Worm (Caenorhabditis elegans) whole organism, L4 larva: ENCODE results near the gene ZC132.9.
"Not testable (repeated sequence)": the region's sequence is repeated elsewhere in the genome, so short reads cannot be mapped to it uniquely, and the experiment has no call there.

Source experiments
- F49E8.2 ChIP-seq: sonication (generic microtip); optimal IDR thresholded peaks from 2 replicates; lab custom pipeline; 2016; ENCODE audit warnings: missing compliant biosample characterization, mild to moderate bottlenecking, missing genetic modification characterization, borderline replicate concordance
- Y5F2A.4 ChIP-seq: fragments of 200-800 bp; sonication (Bioruptor generic); optimal IDR thresholded peaks from 2 replicates; lab custom pipeline; 2018; ENCODE audit warnings: mild to moderate bottlenecking, missing genetic modification characterization, missing compliant biosample characterization
- Y75B8A.6 ChIP-seq: fragments of 200-800 bp; sonication (Bioruptor generic); IDR thresholded peaks from 2 replicates; pipeline ENCODE4 v1.3.6; 2022; ENCODE audit warnings: missing genetic modification reagents, missing genetic modification characterization, missing compliant biosample characterization
- ZK337.2 ChIP-seq: fragments of 200-800 bp; sonication (Bioruptor generic); IDR thresholded peaks from 2 replicates; pipeline ENCODE4 v1.3.6; 2022; ENCODE audit warnings: missing genetic modification reagents, missing genetic modification characterization, missing compliant biosample characterization
- ama-1 ChIP-seq: fragments of 150-350 bp; optimal IDR thresholded peaks from 2 replicates; lab custom pipeline; 2014; ENCODE audit warnings: inconsistent platforms, mixed read lengths
- arid-1 ChIP-seq: fragments of 200-800 bp; sonication (Bioruptor generic); conservative IDR thresholded peaks from 2 replicates; pipeline ENCODE4 v1.3.6; 2022; ENCODE audit warnings: missing genetic modification reagents, missing genetic modification characterization, missing compliant biosample characterization
- ceh-62 ChIP-seq: sonication (generic microtip); optimal IDR thresholded peaks from 2 replicates; lab custom pipeline; 2017; ENCODE audit warnings: missing biosample characterization, missing genetic modification characterization
- daf-16 ChIP-seq, 3 experiments: sonication (generic microtip); optimal IDR thresholded peaks; 2 replicates each; lab custom pipeline; 2016 to 2017; ENCODE audit warnings: missing genetic modification characterization in 3 of 3, missing genetic modification reagents in 3 of 3, mild to moderate bottlenecking in 2 of 3, missing compliant biosample characterization in 2 of 3, missing biosample characterization in 1 of 3, moderate library complexity in 1 of 3
- daf-8 ChIP-seq: fragments of 200-800 bp; sonication (Bioruptor generic); IDR thresholded peaks from 2 replicates; pipeline ENCODE4 v1.3.6; 2022; ENCODE audit warnings: missing genetic modification characterization, missing compliant biosample characterization
- dpl-1 ChIP-seq: fragments of 150-350 bp; optimal IDR thresholded peaks from 2 replicates; lab custom pipeline; 2014; ENCODE audit warnings: missing biosample characterization, missing genetic modification reagents, missing genetic modification characterization
- fkh-10 ChIP-seq: fragments of 150-350 bp; optimal IDR thresholded peaks from 2 replicates; lab custom pipeline; 2014; ENCODE audit warnings: missing biosample characterization, missing genetic modification reagents, missing genetic modification characterization
- gei-8 ChIP-seq: fragments of 200-800 bp; sonication (Bioruptor generic); optimal IDR thresholded peaks from 2 replicates; lab custom pipeline; 2018; ENCODE audit warnings: mild to moderate bottlenecking, missing genetic modification characterization, missing compliant biosample characterization
- hif-1 ChIP-seq, 2 experiments: sonication (generic microtip); optimal IDR thresholded peaks; 2 replicates each; lab custom pipeline; 2016 to 2017; ENCODE audit warnings: missing compliant biosample characterization in 2 of 2, missing genetic modification characterization in 2 of 2, missing genetic modification reagents in 2 of 2, missing genotype in 2 of 2, mild to moderate bottlenecking in 1 of 2
- hlh-11 ChIP-seq: fragments of 200-800 bp; sonication (Bioruptor generic); optimal IDR thresholded peaks from 2 replicates; lab custom pipeline; 2018; ENCODE audit warnings: mild to moderate bottlenecking, missing genetic modification characterization, missing compliant biosample characterization
- hlh-30 ChIP-seq: sonication (generic microtip); optimal IDR thresholded peaks from 2 replicates; lab custom pipeline; 2017; ENCODE audit warnings: antibody characterized with exemption, mild to moderate bottlenecking, missing genetic modification characterization, missing compliant biosample characterization; ENCODE audit not compliant: insufficient read depth
- lim-7 ChIP-seq: fragments of 200-800 bp; sonication (Bioruptor generic); IDR thresholded peaks from 2 replicates; pipeline ENCODE4 v1.3.6; 2022; ENCODE audit warnings: missing genetic modification characterization, missing compliant biosample characterization
- lin-15B ChIP-seq: fragments of 150-350 bp; sonication (generic microtip); optimal IDR thresholded peaks from 3 replicates; lab custom pipeline; 2014; ENCODE audit warnings: missing biosample characterization, missing genetic modification characterization
- lin-38 ChIP-seq: fragments of 200-800 bp; sonication (Bioruptor generic); IDR thresholded peaks from 2 replicates; pipeline ENCODE4 v1.3.6; 2022; ENCODE audit warnings: missing genetic modification reagents, missing genetic modification characterization, missing compliant biosample characterization
- lin-39 ChIP-seq: fragments of 150-350 bp; optimal IDR thresholded peaks from 2 replicates; lab custom pipeline; 2014; ENCODE audit warnings: missing biosample characterization, missing genetic modification reagents, missing genetic modification characterization
- madf-5 ChIP-seq, 2 experiments: fragments of 200-800 bp; sonication (Bioruptor generic); IDR thresholded peaks; 2 replicates each; pipeline ENCODE4 v1.3.6; 2022; ENCODE audit warnings: missing compliant biosample characterization in 2 of 2, missing genetic modification characterization in 2 of 2
- nhr-10 ChIP-seq: fragments of 150-350 bp; optimal IDR thresholded peaks from 2 replicates; lab custom pipeline; 2014; ENCODE audit warnings: missing biosample characterization, missing genetic modification characterization
- nhr-102 ChIP-seq: sonication (generic microtip); optimal IDR thresholded peaks from 2 replicates; lab custom pipeline; 2016; ENCODE audit warnings: mild to moderate bottlenecking, missing genetic modification characterization, moderate library complexity, missing compliant biosample characterization
- nhr-111 ChIP-seq: fragments of 200-800 bp; sonication (Bioruptor generic); optimal IDR thresholded peaks from 2 replicates; lab custom pipeline; 2018; ENCODE audit warnings: mild to moderate bottlenecking, missing genetic modification characterization, missing compliant biosample characterization
- nhr-25 ChIP-seq: sonication (generic microtip); optimal IDR thresholded peaks from 2 replicates; lab custom pipeline; 2017; ENCODE audit warnings: missing genetic modification characterization, mild to moderate bottlenecking, missing compliant biosample characterization, antibody characterized with exemption, moderate library complexity, borderline replicate concordance; ENCODE audit not compliant: insufficient read depth
- nhr-42 ChIP-seq: fragments of 200-800 bp; sonication (Bioruptor generic); IDR thresholded peaks from 2 replicates; pipeline ENCODE4 v1.3.6; 2022; ENCODE audit warnings: missing genetic modification characterization, missing compliant biosample characterization
- pha-4 ChIP-seq, 2 experiments: fragments of 150-350 bp in 1 of 2; fragments of 200-800 bp in 1 of 2; sonication (Bioruptor generic) in 1 of 2; IDR thresholded peaks in 1 of 2; optimal IDR thresholded peaks in 1 of 2; 2 replicates each; pipeline versions ENCODE4 v1.3.6 to Lab custom; 2014 to 2022; ENCODE audit warnings: missing genetic modification characterization in 2 of 2, missing genetic modification reagents in 2 of 2, missing biosample characterization in 1 of 2, missing compliant biosample characterization in 1 of 2
- saeg-2 ChIP-seq: fragments of 200-800 bp; sonication (Bioruptor generic); IDR thresholded peaks from 2 replicates; pipeline ENCODE4 v1.3.6; 2022; ENCODE audit warnings: missing genetic modification reagents, missing genetic modification characterization, missing compliant biosample characterization
- sdz-12 ChIP-seq: fragments of 200-800 bp; sonication (Bioruptor generic); optimal IDR thresholded peaks from 2 replicates; lab custom pipeline; 2018; ENCODE audit warnings: mild to moderate bottlenecking, missing genetic modification characterization, missing compliant biosample characterization
- snpc-1.2 ChIP-seq: fragments of 200-800 bp; sonication (Bioruptor generic); IDR thresholded peaks from 2 replicates; pipeline ENCODE4 v1.3.6; 2022; ENCODE audit warnings: missing genetic modification reagents, missing genetic modification characterization, missing compliant biosample characterization
- tag-97 ChIP-seq: fragments of 200-800 bp; sonication (Bioruptor generic); IDR thresholded peaks from 2 replicates; pipeline ENCODE4 v1.3.6; 2022; ENCODE audit warnings: missing genetic modification characterization, missing compliant biosample characterization
- unc-130 ChIP-seq: sonication (generic microtip); optimal IDR thresholded peaks from 2 replicates; lab custom pipeline; 2016; ENCODE audit warnings: missing genetic modification reagents, missing genetic modification characterization, missing compliant biosample characterization
- zip-11 ChIP-seq: fragments of 200-800 bp; sonication (Bioruptor generic); IDR thresholded peaks from 2 replicates; pipeline ENCODE4 v1.3.6; 2022; ENCODE audit warnings: missing genetic modification characterization, missing compliant biosample characterization

Gene ZC132.9

ce11 chrV:4341736-4342135 lies 22.0 kb upstream of the ZC132.9 start:
- peak; percentile 14 for TF ChIP-seq hlh-30 (tag; lab: Kevin White, UChicago)
- no peak for TF ChIP-seq unc-130
- TF ChIP-seq daf-16 (GFP tag; optimal IDR thresholded peaks at IDR 0.05; lab: Kevin White, UChicago): no peak
- peak; percentile 34 for TF ChIP-seq daf-16 (tag; optimal IDR thresholded peaks at IDR 0.05; lab: Kevin White, UChicago)
- TF ChIP-seq lin-38: peak; percentile 42; the same call in 1 of the 2 replicates

ce11 chrV:4341208-4341607 lies 21.4 kb upstream of the ZC132.9 start, which contains the start of gene glrx-3:
glrx-3 (minus strand) TSS chrV:4341308.
- peak; percentile 37; the same call in 1 of the 2 replicates for TF ChIP-seq lin-38
- no peak for TF ChIP-seq nhr-10 (tag; lab: Kevin White, UChicago)

- TF ChIP-seq saeg-2 (GFP tag; lab: Robert Waterston, UW) (no peak), nhr-102 (tag; lab: Kevin White, UChicago) (no peak), ZK337.2 (GFP tag; lab: Robert Waterston, UW) (no peak), hlh-11 (tag; lab: Kevin White, UChicago) (no peak), lin-38 (peak; percentile 43), nhr-111 (GFP tag; lab: Kevin White, UChicago) (no peak), hif-1 (tag; optimal IDR thresholded peaks at IDR 0.05; lab: Kevin White, UChicago) (no peak), nhr-42 (GFP tag; lab: Robert Waterston, UW) (no peak), pha-4 (GFP tag; IDR thresholded peaks at IDR 0.05; lab: Robert Waterston, UW) (no peak), pha-4 (tag; optimal IDR thresholded peaks at IDR 0.05; lab: Kevin White, UChicago) (no peak), sdz-12 (no peak), dpl-1 (peak; percentile 50), fkh-10 (GFP tag; lab: Kevin White, UChicago) (no peak), F49E8.2 (tag; lab: Kevin White, UChicago) (no peak), Y75B8A.6 (no peak), Y5F2A.4 (GFP tag; lab: Kevin White, UChicago) (no peak), arid-1 (GFP tag; lab: Robert Waterston, UW) (no peak)
Measured at ce11 chrV:4339479-4339878, 19.7 kb upstream of the ZC132.9 start.

ce11 chrV:4336462-4336861 lies 16.7 kb upstream of the ZC132.9 start, which contains the start of gene irld-1:
irld-1 (plus strand) TSS chrV:4336762.
- TF ChIP-seq lin-39 (tag; lab: Kevin White, UChicago); nhr-25 (tag; lab: Kevin White, UChicago); daf-8 (GFP tag; lab: Robert Waterston, UW): not testable (repeated sequence)

ce11 chrV:4333518-4333917 lies 13.8 kb upstream of the ZC132.9 start:
- TF ChIP-seq madf-5 (GFP tag; IDR thresholded peaks at IDR 0.05; lab: Robert Waterston, UW): peak in 1 of 2 experiments; percentile 76; a peak in 1 of 4 replicates

- TF ChIP-seq tag-97 (GFP tag; lab: Robert Waterston, UW) (no peak), zip-11 (GFP tag; lab: Robert Waterston, UW) (no peak), lim-7 (no peak), gei-8 (GFP tag; lab: Kevin White, UChicago) (no peak), lin-15B (tag; lab: Kevin White, UChicago) (no peak), snpc-1.2 (GFP tag; lab: Robert Waterston, UW) (no peak), ceh-62 (tag; lab: Kevin White, UChicago) (no peak), ama-1 (lab: Kevin White, UChicago) (no peak), unc-130 (no peak), nhr-10 (tag; lab: Kevin White, UChicago) (no peak)
Measured at ce11 chrV:4332450-4332849, 12.7 kb upstream of the ZC132.9 start, which contains the start of gene oac-12. oac-12 (minus strand) TSS chrV:4332550.
